Fruit fly (Drosophila melanogaster): ENCODE measurements around the gene Ilp5.

- TF ChIP-seq CG14711 (tag; optimal IDR thresholded peaks at IDR 0.05), result no peak
- no peak for TF ChIP-seq CG7101 (tag; optimal IDR thresholded peaks at IDR 0.05)
- TF ChIP-seq Hr96 (GFP tag; optimal IDR thresholded peaks at IDR 0.05), result no peak
- TF ChIP-seq Crg-1 (GFP tag; optimal IDR thresholded peaks at IDR 0.05), result no peak
Observed at dm6 chr3L:9804125-9804524, 19.6 kb downstream of the Ilp5 start, which contains the start of gene Ilp4.

Measured in whole organism, adult.